Worm (Caenorhabditis elegans) whole organism, L1 larva: Measurements from ENCODE around the gene srx-116.

ENCODE experiments used
- aly-2 ChIP-seq: fragments of 150-350 bp; optimal IDR thresholded peaks from 2 replicates; lab custom pipeline; 2014; ENCODE audit warnings: missing biosample characterization, missing genetic modification characterization
- nhr-19 ChIP-seq: fragments of 200-800 bp; sonication (Bioruptor generic); conservative IDR thresholded peaks from 2 replicates; pipeline ENCODE4 v1.3.6; 2022; ENCODE audit warnings: missing genetic modification characterization, missing compliant biosample characterization
- unc-130 ChIP-seq: fragments of 150-350 bp; optimal IDR thresholded peaks from 2 replicates; lab custom pipeline; 2017; ENCODE audit warnings: missing biosample characterization, missing genetic modification characterization, inconsistent platforms

DNA sequence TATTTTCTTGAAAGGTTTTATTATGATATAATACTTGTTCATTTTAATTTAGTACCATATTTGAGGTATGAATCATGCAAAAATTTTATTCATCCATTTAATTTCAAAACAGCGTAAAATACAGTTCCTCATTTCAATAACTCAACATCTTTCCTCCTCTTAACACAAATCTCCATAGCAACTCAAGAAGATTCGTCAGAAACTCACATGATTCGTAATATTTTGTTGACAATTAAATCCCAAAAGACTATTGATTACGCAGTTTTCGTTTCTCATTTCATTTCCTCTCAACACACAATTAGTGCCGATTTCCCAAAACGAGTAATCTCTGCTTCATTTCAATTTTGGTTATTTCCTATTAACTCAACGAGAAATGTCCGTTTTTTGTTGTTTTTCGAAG is 37.6 kb downstream of the srx-116 start, which contains the start of gene R11D1.2:
- TF ChIP-seq nhr-19 (GFP tag; lab: Robert Waterston, UW) (no peak), aly-2 (no peak), unc-130 (tag; lab: Kevin White, UChicago) (no peak)
